Fruit fly (Drosophila melanogaster): ENCODE measurements around the gene CG42729.

The CG42729 gene

DNA sequence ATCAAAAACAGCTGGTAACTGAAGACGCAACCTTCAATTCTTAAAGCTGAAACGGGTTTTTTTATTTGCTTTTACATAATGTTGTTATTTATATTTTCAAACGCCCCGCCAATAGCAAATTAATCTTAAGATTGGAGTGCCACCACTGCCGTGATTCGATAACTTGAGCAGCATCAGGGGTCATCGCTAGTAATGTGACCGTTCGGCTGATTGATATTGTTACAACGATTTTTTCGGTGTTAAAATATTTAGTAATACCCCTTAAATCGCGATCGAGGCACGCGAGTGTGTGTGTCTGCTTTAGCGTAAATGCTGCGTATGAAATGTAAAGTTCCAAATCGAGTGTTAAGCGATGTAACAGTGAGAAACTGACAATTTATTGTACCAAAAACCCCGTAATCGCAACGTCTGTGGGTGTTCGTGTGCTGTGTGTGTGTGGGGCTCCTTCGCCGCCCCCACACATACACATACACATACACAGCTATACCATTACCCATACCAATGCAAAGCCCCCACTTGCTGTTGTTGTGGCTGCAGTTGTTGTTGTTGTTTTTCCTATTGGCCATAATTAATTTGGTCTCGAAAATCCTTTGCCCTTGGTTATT, 38.6 kb upstream of the CG42729 start, which contains the start of gene dop (continued):
- TF ChIP-seq Sox100B (GFP tag; optimal IDR thresholded peaks at IDR 0.05) (no peak), ERR (GFP tag; optimal IDR thresholded peaks at IDR 0.05) (peak; percentile 39), cas (GFP tag; IDR thresholded peaks at IDR 0.05) (no peak), CG4424 (GFP tag; optimal IDR thresholded peaks at IDR 0.05) (no peak), mld (GFP tag; IDR thresholded peaks at IDR 0.05; ENCODE audit: partially characterized antibody) (0 out of 3 replicates have a peak, but pooled peaks have one; percentile 35), H15 (GFP tag; IDR thresholded peaks at IDR 0.05) (no peak), CG8089 (GFP tag; optimal IDR thresholded peaks at IDR 0.05) (no peak), CG7786 (GFP tag; optimal IDR thresholded peaks at IDR 0.05) (no peak), CG6175 (GFP tag; IDR thresholded peaks at IDR 0.05) (no peak), pan (optimal IDR thresholded peaks at IDR 0.05) (no peak), pan (GFP tag; optimal IDR thresholded peaks at IDR 0.05 in 1 of 2, IDR thresholded peaks at IDR 0.05 in 1 of 2) (no peak), wor (GFP tag; IDR thresholded peaks at IDR 0.05) (no peak), Hr3 (GFP tag; optimal IDR thresholded peaks at IDR 0.05) (peak; percentile 17), Bgb (GFP tag; IDR thresholded peaks at IDR 0.05; ENCODE audit: partially characterized antibody) (peak; percentile 64; the same call in 1 of the 2 replicates), Drgx (GFP tag; IDR thresholded peaks at IDR 0.05) (no peak), CG10366 (GFP tag; IDR thresholded peaks at IDR 0.05) (no peak), CG17912 (GFP tag; optimal IDR thresholded peaks at IDR 0.05) (no peak), Awh (GFP tag; IDR thresholded peaks at IDR 0.05) (no peak), CG13894 (tag; optimal IDR thresholded peaks at IDR 0.05) (peak; percentile 9), Hsf (GFP tag; optimal IDR thresholded peaks at IDR 0.05) (peak; percentile 39), shn (GFP tag; optimal IDR thresholded peaks at IDR 0.05) (peak; percentile 42), twi (tag; optimal IDR thresholded peaks at IDR 0.05) (no peak), Doc2 (GFP tag; IDR thresholded peaks at IDR 0.05) (no peak), TFAM (GFP tag; optimal IDR thresholded peaks at IDR 0.05) (no peak), CG3726 (GFP tag; IDR thresholded peaks at IDR 0.05) (no peak), CG13123 (GFP tag; optimal IDR thresholded peaks at IDR 0.05) (no peak), CG12236 (GFP tag; optimal IDR thresholded peaks at IDR 0.05) (no peak), croc (GFP tag; conservative IDR thresholded peaks at IDR 0.05) (no peak), ase (GFP tag; IDR thresholded peaks at IDR 0.05) (no peak), CG33213 (GFP tag; optimal IDR thresholded peaks at IDR 0.05) (peak; percentile 34), vvl (GFP tag; IDR thresholded peaks at IDR 0.05) (peak; percentile 49), PHDP (tag; optimal IDR thresholded peaks at IDR 0.05) (no peak), CG18599 (GFP tag; optimal IDR thresholded peaks at IDR 0.05) (no peak), Rfx (GFP tag; IDR thresholded peaks at IDR 0.05) (peak; percentile 46), cato (GFP tag; optimal IDR thresholded peaks at IDR 0.05; ENCODE audit: borderline replicate concordance) (no peak), Oaz (GFP tag; IDR thresholded peaks at IDR 0.05) (no peak), MTF-1 (GFP tag; optimal IDR thresholded peaks at IDR 0.05; ENCODE audit: borderline replicate concordance) (no peak), Fer2 (tag; optimal IDR thresholded peaks at IDR 0.05) (no peak), CG18476 (GFP tag; optimal IDR thresholded peaks at IDR 0.05) (no peak), CG8359 (GFP tag; optimal IDR thresholded peaks at IDR 0.05; ENCODE audit: borderline replicate concordance) (no peak), Mrtf (GFP tag; IDR thresholded peaks at IDR 0.05) (no peak), ATbp (GFP tag; optimal IDR thresholded peaks at IDR 0.05) (no peak), mirr (GFP tag; optimal IDR thresholded peaks at IDR 0.05) (no peak), CG4282 (GFP tag; optimal IDR thresholded peaks at IDR 0.05) (no peak), trh (GFP tag; optimal IDR thresholded peaks at IDR 0.05) (no peak), CG9817 (tag; optimal IDR thresholded peaks at IDR 0.05) (no peak), Med (GFP tag) (peak; percentile 89), gro (GFP tag; optimal IDR thresholded peaks at IDR 0.05) (peak; percentile 61), rib (GFP tag; IDR thresholded peaks at IDR 0.05) (no peak), stwl (tag; optimal IDR thresholded peaks at IDR 0.05) (peak; percentile 53), CG12155 (GFP tag; optimal IDR thresholded peaks at IDR 0.05) (no peak)

Measured in whole organism, embryonic.